Worm (Caenorhabditis elegans): ENCODE data around the gene ZK930.7.
A peak's percentile ranks its signal among the peaks of the same experiment; 100 is the strongest.

ZK930.7 gene

ce11 chrII:11917530-11917952 is 3.1 kb downstream of the ZK930.7 start (continued):
- TF ChIP-seq mes-2 (tag; optimal IDR thresholded peaks at IDR 0.05; ENCODE audit: poor library complexity, severe bottlenecking) (peak; percentile 34), aly-2 (tag; optimal IDR thresholded peaks at IDR 0.05) (peak; percentile 51), F44E2.7 (GFP tag; IDR thresholded peaks at IDR 0.05) (no peak), saeg-2 (GFP tag; IDR thresholded peaks at IDR 0.05) (0 out of 2 replicates have a peak, but pooled peaks have one; percentile 55), spr-3 (GFP tag; optimal IDR thresholded peaks at IDR 0.05) (no peak), Y75B8A.6 (GFP tag; IDR thresholded peaks at IDR 0.05) (no peak), T20F7.1 (GFP tag; optimal IDR thresholded peaks at IDR 0.05) (no peak), cey-2 (tag; optimal IDR thresholded peaks at IDR 0.05; ENCODE audit: borderline replicate concordance, insufficient read depth) (no peak), tra-1 (GFP tag; IDR thresholded peaks at IDR 0.05) (0 out of 2 replicates have a peak, but pooled peaks have one; percentile 23), nhr-102 (tag; optimal IDR thresholded peaks at IDR 0.05) (no peak), ceh-28 (tag; optimal IDR thresholded peaks at IDR 0.05) (no peak), ZK546.5 (tag; optimal IDR thresholded peaks at IDR 0.05) (no peak), gei-8 (GFP tag; optimal IDR thresholded peaks at IDR 0.05) (no peak), hif-1 (tag; optimal IDR thresholded peaks at IDR 0.05) (no peak), ctbp-1 (GFP tag; IDR thresholded peaks at IDR 0.05) (0 out of 2 replicates have a peak, but pooled peaks have one; percentile 27), mdt-29 (GFP tag; IDR thresholded peaks at IDR 0.05) (0 out of 2 replicates have a peak, but pooled peaks have one; percentile 11), ztf-11 (tag; optimal IDR thresholded peaks at IDR 0.05) (no peak), nhr-10 (tag; optimal IDR thresholded peaks at IDR 0.05) (no peak), ceh-20 (GFP tag; IDR thresholded peaks at IDR 0.05) (no peak), F26F4.8 (GFP tag; conservative IDR thresholded peaks at IDR 0.05) (peak; percentile 72; the same call in 1 of the 2 replicates), Y48G9A.11 (GFP tag; IDR thresholded peaks at IDR 0.05) (peak; percentile 66), zip-11 (GFP tag; IDR thresholded peaks at IDR 0.05) (no peak), ceh-82 (tag; optimal IDR thresholded peaks at IDR 0.05) (no peak), snpc-1.2 (GFP tag; IDR thresholded peaks at IDR 0.05) (peak; percentile 68; the same call in 1 of the 2 replicates), ces-1 (GFP tag; optimal IDR thresholded peaks at IDR 0.05) (no peak), sdz-12 (GFP tag; optimal IDR thresholded peaks at IDR 0.05) (no peak), daf-8 (GFP tag; IDR thresholded peaks at IDR 0.05) (0 out of 2 replicates have a peak, but pooled peaks have one; percentile 65), fkh-10 (GFP tag; optimal IDR thresholded peaks at IDR 0.05) (no peak), set-16 (GFP tag; IDR thresholded peaks at IDR 0.05) (no peak), F37D6.2 (tag; optimal IDR thresholded peaks at IDR 0.05) (no peak), mdl-1 (tag; optimal IDR thresholded peaks at IDR 0.05) (no peak), arid-1 (GFP tag; conservative IDR thresholded peaks at IDR 0.05) (peak; percentile 73), D1046.2 (GFP tag; IDR thresholded peaks at IDR 0.05) (no peak), zfp-2 (tag; optimal IDR thresholded peaks at IDR 0.05) (no peak), tag-97 (GFP tag; IDR thresholded peaks at IDR 0.05) (no peak), snpc-4 (tag; optimal IDR thresholded peaks at IDR 0.05) (no peak), nhr-237 (tag; optimal IDR thresholded peaks at IDR 0.05) (no peak), zag-1 (tag; optimal IDR thresholded peaks at IDR 0.05) (no peak), madf-9 (GFP tag; conservative IDR thresholded peaks at IDR 0.05) (no peak), ceh-62 (tag; optimal IDR thresholded peaks at IDR 0.05) (no peak), lin-38 (GFP tag; IDR thresholded peaks at IDR 0.05) (peak; percentile 75), lir-3 (tag; optimal IDR thresholded peaks at IDR 0.05) (no peak), ama-1 (optimal IDR thresholded peaks at IDR 0.05) (peak; percentile 48), hmg-1.1 (GFP tag; IDR thresholded peaks at IDR 0.05) (no peak), daf-12 (tag; optimal IDR thresholded peaks at IDR 0.05) (no peak), lin-15B (tag; optimal IDR thresholded peaks at IDR 0.05) (no peak), mxl-2 (GFP tag; conservative IDR thresholded peaks at IDR 0.05) (no peak), lin-39 (tag; optimal IDR thresholded peaks at IDR 0.05) (no peak), aha-1 (tag) (no peak), spr-1 (tag; optimal IDR thresholded peaks at IDR 0.05) (peak; percentile 36), ceh-44 (GFP tag; IDR thresholded peaks at IDR 0.05) (no peak), duxl-1 (tag; optimal IDR thresholded peaks at IDR 0.05; ENCODE audit: poor library complexity) (no peak)

Measured in whole organism, L4 larva.